Worm (Caenorhabditis elegans) whole organism, mixed stage, embryonic: Measurements from ENCODE around the gene Y45F10B.3.

Experiments
- lin-32 ChIP-seq: fragments of 200-800 bp; sonication (Bioruptor generic); optimal IDR thresholded peaks from 2 replicates; lab custom pipeline; 2018; ENCODE audit warnings: mild to moderate bottlenecking, missing genetic modification characterization, missing compliant biosample characterization
- pha-4 ChIP-seq: fragments of 150-350 bp; optimal IDR thresholded peaks from 2 replicates; lab custom pipeline; 2018; ENCODE audit warnings: missing biosample characterization, missing genetic modification reagents, missing genetic modification characterization
- snpc-4 ChIP-seq: fragments of 150-350 bp; optimal IDR thresholded peaks from 2 replicates; lab custom pipeline; 2014; ENCODE audit warnings: missing biosample characterization, missing genetic modification characterization

- TF ChIP-seq lin-32 (GFP tag; lab: Kevin White, UChicago): no peak
- no peak for TF ChIP-seq snpc-4 (tag; lab: Kevin White, UChicago)
- no peak for TF ChIP-seq pha-4 (tag; lab: Kevin White, UChicago)
Observed at ce11 chrIV:13619203-13619602, 25.8 kb downstream of the Y45F10B.3 start, which contains the start of gene C08F11.3.
